Worm (Caenorhabditis elegans) whole organism, young adult: Measurements from ENCODE around the gene srv-7.

Experiments
- cebp-1 ChIP-seq, 2 experiments: fragments of 200-800 bp in 1 of 2; sonication (Bioruptor generic) in 1 of 2; sonication (generic microtip) in 1 of 2; IDR thresholded peaks in 1 of 2; optimal IDR thresholded peaks in 1 of 2; 2 replicates each; pipeline versions ENCODE4 v1.3.6 to Lab custom; 2017 to 2022; ENCODE audit warnings: missing compliant biosample characterization in 2 of 2, missing genetic modification characterization in 2 of 2, mild to moderate bottlenecking in 1 of 2, missing genetic modification reagents in 1 of 2, moderate library complexity in 1 of 2
- dpff-1 ChIP-seq: sonication (generic microtip); optimal IDR thresholded peaks from 2 replicates; lab custom pipeline; 2017; ENCODE audit warnings: mild to moderate bottlenecking, missing genetic modification characterization, missing compliant biosample characterization
- egl-18 ChIP-seq: fragments of 200-800 bp; sonication (Bioruptor generic); IDR thresholded peaks from 2 replicates; pipeline ENCODE4 v1.3.6; 2022; ENCODE audit warnings: missing genetic modification reagents, missing genetic modification characterization, missing compliant biosample characterization
- mxl-1 ChIP-seq: sonication (generic microtip); optimal IDR thresholded peaks from 2 replicates; lab custom pipeline; 2016; ENCODE audit warnings: missing genetic modification characterization, missing compliant biosample characterization
- repo-1 ChIP-seq: sonication (generic microtip); optimal IDR thresholded peaks from 2 replicates; lab custom pipeline; 2017; ENCODE audit warnings: mild to moderate bottlenecking, missing genetic modification characterization, missing compliant biosample characterization
- sdz-38 ChIP-seq: sonication (generic microtip); optimal IDR thresholded peaks from 2 replicates; lab custom pipeline; 2016; ENCODE audit warnings: missing genotype, missing genetic modification characterization, missing compliant biosample characterization
- snpc-4 ChIP-seq, 5 experiments: fragments of 150-350 bp in 1 of 5; sonication (generic microtip) in 4 of 5; optimal IDR thresholded peaks; 2 replicates each; lab custom pipeline; 2014 to 2018; ENCODE audit warnings: missing genetic modification characterization in 5 of 5, missing biosample characterization in 3 of 5, antibody characterized with exemption in 2 of 5, mild to moderate bottlenecking in 2 of 5, missing compliant biosample characterization in 2 of 5, missing genotype in 2 of 5, moderate library complexity in 2 of 5, missing genetic modification reagents in 1 of 5
- unc-62 ChIP-seq: fragments of 150-350 bp; optimal IDR thresholded peaks from 2 replicates; lab custom pipeline; 2014; ENCODE audit warnings: missing biosample characterization, missing genetic modification reagents, missing genetic modification characterization

- TF ChIP-seq unc-62 (GFP tag; lab: Kevin White, UChicago) (no peak), egl-18 (no peak), cebp-1 (GFP tag; IDR thresholded peaks at IDR 0.05; lab: Robert Waterston, UW) (no peak), cebp-1 (tag; optimal IDR thresholded peaks at IDR 0.05; lab: Kevin White, UChicago) (no peak), sdz-38 (tag; lab: Kevin White, UChicago) (no peak), dpff-1 (tag; lab: Kevin White, UChicago) (no peak), repo-1 (tag; lab: Kevin White, UChicago) (no peak), snpc-4 (GFP tag; optimal IDR thresholded peaks at IDR 0.05; lab: Kevin White, UChicago) (no peak), snpc-4 (tag; optimal IDR thresholded peaks at IDR 0.05; lab: Kevin White, UChicago) (no peak), mxl-1 (tag; lab: Kevin White, UChicago) (no peak)
Measured at ce11 chrX:5631008-5631407, 16.8 kb downstream of the srv-7 start.
